Worm (Caenorhabditis elegans): ENCODE measurements around the gene pgp-7.

DNA sequence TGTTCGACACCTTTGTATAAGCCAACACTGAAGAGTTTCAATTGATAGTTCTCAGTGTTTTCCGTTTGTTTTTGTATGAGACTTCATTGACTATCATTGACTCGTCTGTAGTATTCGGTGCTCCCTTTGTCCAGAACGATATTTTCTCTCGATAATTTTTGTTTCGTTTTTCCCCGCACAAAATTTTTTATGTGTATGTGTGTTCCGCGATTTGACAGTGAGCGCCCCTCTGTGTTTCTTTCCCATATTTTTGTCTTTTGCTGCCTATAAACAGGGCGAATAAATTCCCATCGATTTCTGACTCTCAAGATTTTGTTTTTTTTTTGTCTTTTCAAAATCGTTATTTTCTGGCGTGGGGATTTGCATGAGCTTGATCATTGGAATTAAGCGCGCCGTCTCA is 13.2 kb upstream of the pgp-7 start, which contains the start of gene T21E8.7:
- TF ChIP-seq dmd-8 (GFP tag; IDR thresholded peaks at IDR 0.05) (no peak), gei-8 (GFP tag; optimal IDR thresholded peaks at IDR 0.05) (no peak), Y75B8A.6 (GFP tag; IDR thresholded peaks at IDR 0.05) (no peak), dmd-6 (GFP tag; IDR thresholded peaks at IDR 0.05) (no peak), dmd-9 (GFP tag; IDR thresholded peaks at IDR 0.05) (no peak), nhr-11 (tag; optimal IDR thresholded peaks at IDR 0.05) (no peak)

Data from whole organism, L4 larva.